Fruit fly (Drosophila melanogaster): ENCODE results near the gene TfIIB.

TfIIB gene

dm6 chr2L:10430802-10431476 lies at the start of gene TfIIB, which contains the start of gene Bug22 (continued):
- peak; percentile 58 for TF ChIP-seq ftz-f1 (GFP tag; optimal IDR thresholded peaks at IDR 0.05)
- no peak for TF ChIP-seq chinmo (GFP tag; IDR thresholded peaks at IDR 0.05; ENCODE audit: partially characterized antibody)
- TF ChIP-seq fd96Cb (tag; optimal IDR thresholded peaks at IDR 0.05) = peak; percentile 29
- TF ChIP-seq CG34376 (GFP tag; optimal IDR thresholded peaks at IDR 0.05) = peak; percentile 41
- peak; percentile 62 for TF ChIP-seq CG18764 (GFP tag; optimal IDR thresholded peaks at IDR 0.05)
- peak; percentile 53 for TF ChIP-seq Camta (GFP tag; optimal IDR thresholded peaks at IDR 0.05)
- TF ChIP-seq CG18476 (GFP tag; optimal IDR thresholded peaks at IDR 0.05) = peak; percentile 57
- TF ChIP-seq Drgx (GFP tag; IDR thresholded peaks at IDR 0.05) = peak; percentile 51; the same call in 1 of the 2 replicates
- TF ChIP-seq PHDP (tag; optimal IDR thresholded peaks at IDR 0.05) = peak; percentile 73
- TF ChIP-seq pho (GFP tag; optimal IDR thresholded peaks at IDR 0.05) = peak; percentile 69
- peak; percentile 73 for TF ChIP-seq CG1024 (GFP tag; IDR thresholded peaks at IDR 0.05)
- peak in 1 of 2 experiments; percentile 56 for TF ChIP-seq Eip74EF (GFP tag; optimal IDR thresholded peaks at IDR 0.05)
- no peak for TF ChIP-seq caup (GFP tag; optimal IDR thresholded peaks at IDR 0.05; ENCODE audit: severe bottlenecking)
- TF ChIP-seq Ets65A (GFP tag) = peak; percentile 94
- TF ChIP-seq Gug (GFP tag; IDR thresholded peaks at IDR 0.05) = peak; percentile 65; the same call in 2 of the 4 replicates
- TF ChIP-seq inv (GFP tag; IDR thresholded peaks at IDR 0.05; ENCODE audit: partially characterized antibody) = no peak
- TF ChIP-seq CG16815 (GFP tag; optimal IDR thresholded peaks at IDR 0.05) = no peak
- TF ChIP-seq CG15479 (GFP tag; optimal IDR thresholded peaks at IDR 0.05) = no peak
- TF ChIP-seq prd (optimal IDR thresholded peaks at IDR 0.05) = no peak
- peak; percentile 68; the same call in 2 of the 3 replicates for TF ChIP-seq prd (GFP tag; IDR thresholded peaks at IDR 0.05)
- no peak for TF ChIP-seq dmrt99B (tag; optimal IDR thresholded peaks at IDR 0.05)
- TF ChIP-seq lilli (GFP tag; optimal IDR thresholded peaks at IDR 0.05) = peak; percentile 86
- peak; percentile 26 for TF ChIP-seq CG33557 (GFP tag; optimal IDR thresholded peaks at IDR 0.05)
- TF ChIP-seq GATAe (GFP tag; conservative IDR thresholded peaks at IDR 0.05) = no peak
- TF ChIP-seq otp (GFP tag; IDR thresholded peaks at IDR 0.05) = peak; percentile 78; the same call in 2 of the 3 replicates
- peak; percentile 55 for TF ChIP-seq Six4 (GFP tag; optimal IDR thresholded peaks at IDR 0.05)
- peak; percentile 35 to 41 for TF ChIP-seq chif (GFP tag; optimal IDR thresholded peaks at IDR 0.05)
- TF ChIP-seq CG2712 (tag; optimal IDR thresholded peaks at IDR 0.05) = peak; percentile 77
- no peak for TF ChIP-seq hb (GFP tag; IDR thresholded peaks at IDR 0.05; ENCODE audit: partially characterized antibody)
- TF ChIP-seq Ravus (GFP tag; IDR thresholded peaks at IDR 0.05) = peak; percentile 19; the same call in 1 of the 2 replicates
- no peak for TF ChIP-seq Doc3 (GFP tag; IDR thresholded peaks at IDR 0.05; ENCODE audit: partially characterized antibody)
- TF ChIP-seq p53 (GFP tag; optimal IDR thresholded peaks at IDR 0.05) = no peak
- peak; percentile 47 for TF ChIP-seq CG13287 (GFP tag; IDR thresholded peaks at IDR 0.05; ENCODE audit: partially characterized antibody)
- TF ChIP-seq CG8944 (GFP tag; optimal IDR thresholded peaks at IDR 0.05) = peak; percentile 63
- peak; percentile 49 for TF ChIP-seq ewg (GFP tag; optimal IDR thresholded peaks at IDR 0.05)
- TF ChIP-seq nmo (GFP tag; optimal IDR thresholded peaks at IDR 0.05) = peak; percentile 77
- no peak for TF ChIP-seq dan (GFP tag; IDR thresholded peaks at IDR 0.05)
- TF ChIP-seq HLH4C (GFP tag; IDR thresholded peaks at IDR 0.05; ENCODE audit: partially characterized antibody) = 0 out of 3 replicates have a peak, but pooled peaks have one; percentile 33
- peak; percentile 27 for TF ChIP-seq Bdp1 (GFP tag; optimal IDR thresholded peaks at IDR 0.05)
- TF ChIP-seq so (GFP tag; IDR thresholded peaks at IDR 0.05) = no peak
- peak; percentile 28 for TF ChIP-seq CG12299 (tag; optimal IDR thresholded peaks at IDR 0.05)
- TF ChIP-seq C15 (GFP tag; IDR thresholded peaks at IDR 0.05) = no peak
- TF ChIP-seq CG13894 (tag; optimal IDR thresholded peaks at IDR 0.05) = no peak
- TF ChIP-seq CoRest (tag; optimal IDR thresholded peaks at IDR 0.05) = peak; percentile 76
- TF ChIP-seq CG12659 (GFP tag; optimal IDR thresholded peaks at IDR 0.05) = peak; percentile 83
- peak; percentile 85 for TF ChIP-seq gem (tag; optimal IDR thresholded peaks at IDR 0.05)
- peak; percentile 41; the same call in 1 of the 2 replicates for TF ChIP-seq E2f2 (GFP tag; IDR thresholded peaks at IDR 0.05)
- peak; percentile 70; the same call in 2 of the 3 replicates for TF ChIP-seq ken (GFP tag; IDR thresholded peaks at IDR 0.05)
